Fruit fly (Drosophila melanogaster) S2 (cell line): ENCODE data around the gene CG8944.

Source experiments
- CG8478 ChIP-seq: fragments of >200 bp; optimal IDR thresholded peaks from 2 replicates; lab custom pipeline; 2018
- CTCF ChIP-seq, 2 experiments: fragments of >200 bp; optimal IDR thresholded peaks; 2 replicates each; lab custom pipeline; 2018

DNA sequence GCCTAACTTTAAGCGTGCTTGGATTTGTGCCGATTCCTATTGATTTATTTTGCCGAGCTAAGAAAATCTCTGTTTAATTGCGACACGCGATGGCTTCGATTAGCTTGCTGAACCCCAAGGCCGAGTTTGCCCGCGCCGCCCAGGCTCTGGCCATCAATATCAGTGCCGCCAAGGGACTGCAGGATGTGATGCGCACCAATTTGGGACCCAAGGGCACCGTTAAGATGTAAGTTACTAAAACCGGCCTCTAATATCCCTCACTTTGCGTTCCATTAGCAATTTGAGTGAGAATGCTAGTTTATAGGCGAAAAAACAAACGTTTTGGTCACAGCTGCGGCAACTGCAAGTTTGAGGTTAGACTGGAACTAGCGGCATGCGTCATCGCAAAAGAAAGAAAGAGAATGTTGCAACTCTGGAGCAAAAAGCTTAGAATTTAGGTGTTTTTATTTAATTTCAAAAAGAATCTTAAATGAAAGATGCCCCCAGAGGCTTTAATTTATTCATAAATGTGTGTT, 708 bp upstream of the CG8944 start:
- TF ChIP-seq CG8478 (lab: Kevin White, UChicago): no peak
- no peak for TF ChIP-seq CTCF (optimal IDR thresholded peaks at IDR 0.05; lab: Kevin White, UChicago)
